Worm (Caenorhabditis elegans) whole organism, L4 larva: Measurements from ENCODE around the gene srbc-82.

Experiments used
- D1046.2 ChIP-seq: fragments of 200-800 bp; sonication (Bioruptor generic); IDR thresholded peaks from 2 replicates; pipeline ENCODE4 v1.3.6; 2022; ENCODE audit warnings: missing genetic modification characterization, missing compliant biosample characterization
- T26A8.4 ChIP-seq: fragments of 200-800 bp; sonication (Bioruptor generic); IDR thresholded peaks from 2 replicates; pipeline ENCODE4 v1.3.6; 2022; ENCODE audit warnings: missing genetic modification characterization, missing compliant biosample characterization
- Y48G9A.11 ChIP-seq: fragments of 200-800 bp; sonication (Bioruptor generic); IDR thresholded peaks from 2 replicates; pipeline ENCODE4 v1.3.6; 2022; ENCODE audit warnings: missing genetic modification reagents, missing genetic modification characterization, missing compliant biosample characterization
- aha-1 ChIP-seq: fragments of 150-350 bp; peaks from one replicate; lab custom pipeline; 2014; ENCODE audit warnings: missing biosample characterization, missing genetic modification characterization
- aly-2 ChIP-seq: sonication (generic microtip); optimal IDR thresholded peaks from 2 replicates; lab custom pipeline; 2018; ENCODE audit warnings: missing biosample characterization, missing genetic modification characterization
- ama-1 ChIP-seq: fragments of 150-350 bp; optimal IDR thresholded peaks from 2 replicates; lab custom pipeline; 2014; ENCODE audit warnings: inconsistent platforms, mixed read lengths
- ceh-32 ChIP-seq: sonication (generic microtip); optimal IDR thresholded peaks from 2 replicates; lab custom pipeline; 2016; ENCODE audit warnings: mild to moderate bottlenecking, missing genetic modification characterization, missing compliant biosample characterization; ENCODE audit not compliant: poor library complexity
- ceh-82 ChIP-seq: sonication (generic microtip); optimal IDR thresholded peaks from 2 replicates; lab custom pipeline; 2017; ENCODE audit warnings: missing biosample characterization, missing genetic modification characterization
- daf-19 ChIP-seq: fragments of 200-800 bp; sonication (Bioruptor generic); conservative IDR thresholded peaks from 2 replicates; pipeline ENCODE4 v1.3.6; 2022; ENCODE audit warnings: missing genetic modification characterization, missing compliant biosample characterization
- dmd-6 ChIP-seq: fragments of 200-800 bp; sonication (Bioruptor generic); IDR thresholded peaks from 2 replicates; pipeline ENCODE4 v1.3.6; 2022; ENCODE audit warnings: missing genetic modification reagents, missing genetic modification characterization, missing compliant biosample characterization
- dpl-1 ChIP-seq: fragments of 150-350 bp; optimal IDR thresholded peaks from 2 replicates; lab custom pipeline; 2014; ENCODE audit warnings: missing biosample characterization, missing genetic modification reagents, missing genetic modification characterization
- duxl-1 ChIP-seq: sonication (generic microtip); optimal IDR thresholded peaks from 2 replicates; lab custom pipeline; 2016; ENCODE audit warnings: mild to moderate bottlenecking, missing genetic modification characterization, moderate library complexity, missing compliant biosample characterization; ENCODE audit not compliant: poor library complexity
- dve-1 ChIP-seq: sonication (generic microtip); optimal IDR thresholded peaks from 2 replicates; lab custom pipeline; 2017; ENCODE audit warnings: antibody characterized with exemption, mild to moderate bottlenecking, missing genetic modification characterization, missing compliant biosample characterization; ENCODE audit not compliant: insufficient read depth
- egl-43 ChIP-seq: fragments of 200-800 bp; sonication (Bioruptor generic); IDR thresholded peaks from 2 replicates; pipeline ENCODE4 v1.3.6; 2022; ENCODE audit warnings: missing genetic modification reagents, missing genetic modification characterization, missing compliant biosample characterization
- fos-1 ChIP-seq: fragments of 150-350 bp; optimal IDR thresholded peaks from 2 replicates; lab custom pipeline; 2014; ENCODE audit warnings: missing biosample characterization, missing genetic modification characterization
- hif-1 ChIP-seq, 2 experiments: sonication (generic microtip); optimal IDR thresholded peaks; 2 replicates each; lab custom pipeline; 2016 to 2017; ENCODE audit warnings: missing compliant biosample characterization in 2 of 2, missing genetic modification characterization in 2 of 2, missing genetic modification reagents in 2 of 2, missing genotype in 2 of 2, mild to moderate bottlenecking in 1 of 2
- hlh-30 ChIP-seq: sonication (generic microtip); optimal IDR thresholded peaks from 2 replicates; lab custom pipeline; 2017; ENCODE audit warnings: antibody characterized with exemption, mild to moderate bottlenecking, missing genetic modification characterization, missing compliant biosample characterization; ENCODE audit not compliant: insufficient read depth
- lim-7 ChIP-seq: fragments of 200-800 bp; sonication (Bioruptor generic); IDR thresholded peaks from 2 replicates; pipeline ENCODE4 v1.3.6; 2022; ENCODE audit warnings: missing genetic modification characterization, missing compliant biosample characterization
- lin-38 ChIP-seq: fragments of 200-800 bp; sonication (Bioruptor generic); IDR thresholded peaks from 2 replicates; pipeline ENCODE4 v1.3.6; 2022; ENCODE audit warnings: missing genetic modification reagents, missing genetic modification characterization, missing compliant biosample characterization
- madf-9 ChIP-seq: fragments of 200-800 bp; sonication (Bioruptor generic); conservative IDR thresholded peaks from 2 replicates; pipeline ENCODE4 v1.3.6; 2022; ENCODE audit warnings: missing genetic modification reagents, missing genetic modification characterization, missing compliant biosample characterization
- mdt-29 ChIP-seq: fragments of 200-800 bp; sonication (Bioruptor generic); IDR thresholded peaks from 2 replicates; pipeline ENCODE4 v1.3.6; 2022; ENCODE audit warnings: missing genetic modification reagents, missing genetic modification characterization, missing compliant biosample characterization
- mes-2 ChIP-seq: sonication (generic microtip); optimal IDR thresholded peaks from 2 replicates; lab custom pipeline; 2016; ENCODE audit warnings: missing genotype, mild to moderate bottlenecking, missing genetic modification characterization, missing compliant biosample characterization; ENCODE audit not compliant: poor library complexity, severe bottlenecking
- mxl-3 ChIP-seq: fragments of 200-800 bp; sonication (Bioruptor generic); optimal IDR thresholded peaks from 2 replicates; lab custom pipeline; 2018; ENCODE audit warnings: mild to moderate bottlenecking, missing genetic modification characterization, missing compliant biosample characterization
- nhr-10 ChIP-seq: fragments of 150-350 bp; optimal IDR thresholded peaks from 2 replicates; lab custom pipeline; 2014; ENCODE audit warnings: missing biosample characterization, missing genetic modification characterization
- nhr-11 ChIP-seq: fragments of 150-350 bp; optimal IDR thresholded peaks from 2 replicates; lab custom pipeline; 2014; ENCODE audit warnings: missing biosample characterization, missing genetic modification characterization
- nhr-28 ChIP-seq: fragments of 150-350 bp; optimal IDR thresholded peaks from 2 replicates; lab custom pipeline; 2014; ENCODE audit warnings: missing biosample characterization, missing genetic modification characterization
- nhr-42 ChIP-seq: fragments of 200-800 bp; sonication (Bioruptor generic); IDR thresholded peaks from 2 replicates; pipeline ENCODE4 v1.3.6; 2022; ENCODE audit warnings: missing genetic modification characterization, missing compliant biosample characterization
- unc-39 ChIP-seq: sonication (generic microtip); optimal IDR thresholded peaks from 2 replicates; lab custom pipeline; 2017; ENCODE audit warnings: missing biosample characterization, missing genetic modification characterization
- unc-62 ChIP-seq, 3 experiments: fragments of 150-350 bp in 1 of 3; sonication (generic microtip); optimal IDR thresholded peaks in 2 of 3; peaks in 1 of 3; 1 replicate in 1 of 3; 2 replicates in 2 of 3; lab custom pipeline; 2014 to 2017; ENCODE audit warnings: missing biosample characterization in 3 of 3, missing genetic modification characterization in 3 of 3, missing genetic modification reagents in 3 of 3, missing genotype in 1 of 3
- zip-2 ChIP-seq: fragments of 150-350 bp; optimal IDR thresholded peaks from 2 replicates; lab custom pipeline; 2014; ENCODE audit warnings: missing biosample characterization, missing genetic modification characterization

Gene srbc-82

DNA sequence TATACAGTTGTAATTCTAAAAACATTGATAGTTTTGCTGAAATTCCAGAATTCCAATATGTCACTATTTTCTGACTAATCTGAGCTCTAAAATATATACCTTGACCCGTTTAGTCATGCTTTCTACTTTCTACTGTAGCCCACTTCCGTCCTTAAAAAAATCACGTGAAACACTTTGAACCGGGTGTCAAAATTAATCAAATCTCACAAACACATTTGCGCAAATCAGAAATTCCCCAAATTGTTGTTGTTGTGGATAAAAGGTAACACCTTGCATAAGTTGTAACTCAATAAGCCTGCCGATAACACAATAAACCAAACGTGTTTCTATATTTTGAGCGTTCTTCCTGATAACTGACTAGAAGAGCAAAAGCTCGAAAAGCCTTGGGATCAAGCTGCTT is 6.9 kb downstream of the srbc-82 start, which contains the start of gene srxa-7:
TSS of gene srxa-7 (plus strand) at position 301 of the 400 bp plus-strand sequence.
- TF ChIP-seq unc-62 (GFP tag; optimal IDR thresholded peaks at IDR 0.05 in 1 of 2; lab: Kevin White, UChicago) (no peak), unc-62 (tag; optimal IDR thresholded peaks at IDR 0.05; lab: Kevin White, UChicago) (no peak), nhr-10 (tag; lab: Kevin White, UChicago) (no peak)

DNA sequence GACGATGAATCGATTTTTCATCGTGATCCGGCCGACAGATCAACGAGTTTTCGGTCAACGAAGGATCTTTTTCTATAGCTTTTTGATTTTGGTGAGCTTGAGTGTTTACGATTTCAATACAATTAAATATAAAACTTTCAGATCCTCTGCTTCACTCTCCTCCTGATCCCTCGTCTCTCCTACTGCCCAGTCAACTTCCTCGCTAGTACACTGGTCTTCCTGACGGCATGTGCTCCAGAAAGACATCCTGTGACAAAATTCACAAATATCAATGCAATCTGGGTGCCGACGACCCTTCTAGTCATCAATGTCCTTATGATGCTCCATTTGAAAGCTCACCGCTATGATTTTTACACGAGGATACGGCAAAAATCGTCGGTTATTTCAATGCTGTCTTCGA is 8.0 kb downstream of the srbc-82 start:
- TF ChIP-seq aha-1 (peak; percentile 93), fos-1 (tag; lab: Kevin White, UChicago) (no peak)

DNA sequence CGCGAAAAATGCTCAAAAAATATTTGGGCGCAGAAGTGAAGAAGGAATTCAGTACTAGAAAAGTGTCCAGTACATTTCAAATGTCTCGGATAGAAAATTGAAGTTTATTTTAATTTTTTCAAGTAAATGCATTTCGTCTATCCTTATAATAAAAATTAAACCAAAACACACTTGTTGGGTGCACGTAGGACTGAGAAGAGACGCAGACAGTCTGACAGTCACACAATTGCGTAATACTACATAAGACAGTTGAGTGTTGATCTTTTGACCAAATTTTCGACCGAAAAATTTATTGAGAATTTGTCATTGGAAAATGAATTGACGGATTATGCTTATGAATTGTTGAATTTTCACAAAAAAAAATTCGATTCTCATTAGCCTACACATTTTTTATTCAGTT is 9.1 kb downstream of the srbc-82 start, which contains the start of gene oac-7:
TSS of gene oac-7 (plus strand) at position 283 of the 400 bp plus-strand sequence.
- TF ChIP-seq T26A8.4 (GFP tag; lab: Robert Waterston, UW) (no peak), nhr-28 (tag; lab: Kevin White, UChicago) (peak; percentile 72), madf-9 (no peak), unc-62 (GFP tag; optimal IDR thresholded peaks at IDR 0.05 in 1 of 2; lab: Kevin White, UChicago) (peak in 1 of 2 experiments; percentile 52), unc-62 (tag; optimal IDR thresholded peaks at IDR 0.05; lab: Kevin White, UChicago) (no peak), zip-2 (tag; lab: Kevin White, UChicago) (peak; percentile 69), ceh-82 (tag; lab: Kevin White, UChicago) (no peak), nhr-10 (tag; lab: Kevin White, UChicago) (no peak), dmd-6 (peak; percentile 20; the same call in 1 of the 2 replicates), hlh-30 (tag; lab: Kevin White, UChicago) (peak; percentile 37), unc-39 (no peak), hif-1 (tag; optimal IDR thresholded peaks at IDR 0.05; lab: Kevin White, UChicago) (peak in 1 of 2 experiments; percentile 50), lim-7 (GFP tag; lab: Robert Waterston, UW) (no peak), lin-38 (no peak), Y48G9A.11 (GFP tag; lab: Robert Waterston, UW) (no peak), duxl-1 (tag; lab: Kevin White, UChicago) (peak; percentile 10), ceh-32 (tag; lab: Kevin White, UChicago) (no peak), egl-43 (GFP tag; lab: Robert Waterston, UW) (no peak), daf-19 (no peak), nhr-11 (tag; lab: Kevin White, UChicago) (no peak), ama-1 (lab: Kevin White, UChicago) (no peak)

DNA sequence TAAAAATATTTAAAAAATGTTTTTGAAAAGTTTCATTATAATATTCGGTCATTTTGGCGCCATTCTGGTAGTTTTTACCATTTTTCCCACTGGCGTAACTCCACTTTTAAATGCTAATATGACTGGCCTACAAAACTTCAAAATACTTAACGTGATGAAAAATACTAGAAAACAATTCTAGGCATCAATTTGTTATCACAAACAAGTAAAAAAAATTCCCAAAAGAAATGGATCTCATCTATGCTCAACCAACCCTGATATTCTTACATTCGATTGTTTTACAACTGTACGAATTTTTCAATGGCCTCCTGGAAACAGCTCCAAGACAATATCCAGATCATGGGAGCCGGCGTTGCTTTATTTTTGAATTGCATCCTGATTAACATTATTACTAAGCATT is 14.6 kb downstream of the srbc-82 start, which contains the start of gene str-214:
TSS of gene str-214 (plus strand) at position 301 of the 400 bp plus-strand sequence.
- TF ChIP-seq mxl-3 (GFP tag; lab: Kevin White, UChicago): no peak
- TF ChIP-seq mes-2 (tag; lab: Kevin White, UChicago): no peak
- no peak for TF ChIP-seq mdt-29 (GFP tag; lab: Robert Waterston, UW)
- no peak for TF ChIP-seq ceh-32 (tag; lab: Kevin White, UChicago)
- TF ChIP-seq D1046.2 (GFP tag; lab: Robert Waterston, UW): no peak
- no peak for TF ChIP-seq fos-1 (tag; lab: Kevin White, UChicago)
- no peak for TF ChIP-seq dve-1 (tag; lab: Kevin White, UChicago)

DNA sequence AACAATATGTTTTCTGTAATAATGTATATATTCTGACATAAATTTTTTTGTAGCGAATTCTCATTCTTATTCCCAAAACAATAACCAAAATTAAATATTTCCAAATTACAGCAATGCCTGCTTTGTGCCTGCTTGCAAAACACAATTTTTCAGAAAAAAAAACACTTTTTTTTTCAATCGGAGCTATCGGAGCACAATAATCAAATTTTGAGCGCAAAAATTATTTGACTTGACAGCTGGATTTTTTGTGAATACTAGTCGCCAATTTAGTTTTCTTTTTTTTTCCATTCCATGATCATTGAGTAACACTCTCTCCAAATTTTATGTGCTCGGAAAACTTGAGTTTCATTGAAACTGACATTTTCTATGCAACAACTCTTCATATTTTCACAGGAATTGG is 16.9 kb downstream of the srbc-82 start, which contains the start of gene srh-180:
TSS of gene srh-180 (plus strand) at position 301 of the 400 bp plus-strand sequence.
- no peak for TF ChIP-seq dpl-1 (GFP tag; lab: Kevin White, UChicago)
- peak in 1 of 2 experiments; percentile 74 for TF ChIP-seq unc-62 (GFP tag; optimal IDR thresholded peaks at IDR 0.05 in 1 of 2; lab: Kevin White, UChicago)
- no peak for TF ChIP-seq unc-62 (tag; optimal IDR thresholded peaks at IDR 0.05; lab: Kevin White, UChicago)
- TF ChIP-seq, all 104 proteins: peak for 1

DNA sequence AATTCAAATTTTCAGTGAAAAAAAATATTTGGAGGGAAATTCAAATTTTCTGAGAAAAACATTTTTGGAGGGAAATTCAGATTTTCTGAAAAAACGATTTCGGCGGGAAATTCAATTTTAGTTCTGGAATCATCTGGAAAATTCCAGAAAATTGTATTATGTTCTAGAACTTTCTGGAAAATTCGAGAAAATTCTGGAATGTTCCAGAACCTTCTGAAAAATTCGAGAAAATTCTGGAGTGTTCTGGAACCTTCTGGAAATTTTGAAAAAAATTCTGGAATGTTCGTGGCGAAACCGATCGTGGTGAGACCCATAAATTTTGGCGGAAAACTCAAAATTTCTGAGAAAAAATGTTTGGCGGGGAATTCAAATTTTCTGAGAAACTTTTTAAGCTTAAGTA is 21.8 kb downstream of the srbc-82 start:
- TF ChIP-seq nhr-42 (GFP tag; lab: Robert Waterston, UW) (no peak), mes-2 (tag; lab: Kevin White, UChicago) (no peak), aly-2 (tag; lab: Kevin White, UChicago) (no peak), duxl-1 (tag; lab: Kevin White, UChicago) (no peak)
- TF ChIP-seq, all 104 proteins: peak for 0
